Fruit fly (Drosophila melanogaster): ENCODE measurements around the gene CG6441.

DNA sequence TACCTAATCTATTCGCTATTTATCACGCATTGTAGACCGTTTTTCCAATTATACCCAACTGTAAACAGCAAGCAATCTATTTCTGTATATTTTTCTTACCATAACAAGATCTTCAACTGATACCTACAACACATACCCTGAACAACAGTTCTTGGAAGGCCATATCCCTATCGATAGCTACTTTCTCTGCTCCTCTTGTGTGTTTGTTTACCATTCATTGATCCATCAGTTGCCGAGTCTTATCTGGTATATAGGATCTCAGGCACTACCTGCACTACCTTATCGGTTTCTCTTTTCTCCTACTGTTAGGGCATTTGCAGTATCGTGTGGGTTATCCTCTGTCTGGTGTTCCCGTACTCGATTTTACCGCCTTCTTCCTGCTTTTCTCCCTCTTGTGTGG, 51.6 kb downstream of the CG6441 start:
- TF ChIP-seq CG7368 (GFP tag; optimal IDR thresholded peaks at IDR 0.05) (no peak), CG10669 (GFP tag; optimal IDR thresholded peaks at IDR 0.05) (no peak), Eip93F (GFP tag; optimal IDR thresholded peaks at IDR 0.05) (no peak), CG3919 (GFP tag; optimal IDR thresholded peaks at IDR 0.05) (no peak), Ets96B (tag; optimal IDR thresholded peaks at IDR 0.05) (no peak), Gug (GFP tag; IDR thresholded peaks at IDR 0.05) (no peak), Sox15 (GFP tag; optimal IDR thresholded peaks at IDR 0.05) (no peak), fkh (GFP tag; optimal IDR thresholded peaks at IDR 0.05) (peak; percentile 21), Sox14 (GFP tag; optimal IDR thresholded peaks at IDR 0.05) (no peak), CG6854 (GFP tag; optimal IDR thresholded peaks at IDR 0.05) (no peak)
